Fruit fly (Drosophila melanogaster) whole organism, embryonic: ENCODE measurements around the gene CG14054.
A peak's percentile ranks its signal among the peaks of the same experiment; 100 is the strongest.

Source experiments
- Ada2b ChIP-seq: fragments of 200-800 bp; sonication (Bioruptor generic); IDR thresholded peaks from 2 replicates; pipeline ENCODE4 v1.3.6; 2022; ENCODE audit warnings: missing biosample characterization, missing genetic modification characterization
- Asciz ChIP-seq: fragments of 200-800 bp; sonication (Bioruptor generic); optimal IDR thresholded peaks from 2 replicates; lab custom pipeline; 2017; ENCODE audit warnings: missing biosample characterization, mild to moderate bottlenecking, missing genetic modification characterization, missing genetic modification reagents
- Atf-2 ChIP-seq: fragments of 200-800 bp; sonication (Bioruptor generic); optimal IDR thresholded peaks from 2 replicates; lab custom pipeline; 2016; ENCODE audit warnings: missing biosample characterization, missing genetic modification characterization
- Atf6 ChIP-seq: fragments of 200-800 bp; sonication (Bioruptor generic); IDR thresholded peaks from 2 replicates; pipeline ENCODE4 v1.3.6; 2022; ENCODE audit warnings: missing biosample characterization, missing genetic modification characterization
- CG10462 ChIP-seq: fragments of 200-800 bp; sonication (Bioruptor generic); optimal IDR thresholded peaks from 2 replicates; lab custom pipeline; 2016; ENCODE audit warnings: missing biosample characterization, missing genetic modification characterization
- CG10543 ChIP-seq: fragments of 200-800 bp; sonication (Bioruptor generic); optimal IDR thresholded peaks from 3 replicates; lab custom pipeline; 2017; ENCODE audit warnings: missing biosample characterization, mild to moderate bottlenecking, missing genetic modification characterization, moderate library complexity
- CG10565 ChIP-seq: fragments of 200-800 bp; sonication (Bioruptor generic); optimal IDR thresholded peaks from 3 replicates; lab custom pipeline; 2016; ENCODE audit warnings: missing biosample characterization, mild to moderate bottlenecking, missing genetic modification characterization
- CG11456 ChIP-seq: fragments of 200-800 bp; sonication (Bioruptor generic); IDR thresholded peaks from 3 replicates; pipeline ENCODE4 v1.3.6; 2022; ENCODE audit warnings: missing biosample characterization, missing genetic modification characterization
- CG13775 ChIP-seq: fragments of 200-800 bp; sonication (Bioruptor generic); optimal IDR thresholded peaks from 3 replicates; lab custom pipeline; 2017; ENCODE audit warnings: missing biosample characterization, mild to moderate bottlenecking, missing genetic modification characterization
- CG13894 ChIP-seq: fragments of 200-800 bp; sonication (Bioruptor generic); optimal IDR thresholded peaks from 3 replicates; lab custom pipeline; 2018; ENCODE audit warnings: missing biosample characterization, mild to moderate bottlenecking, missing genetic modification characterization, moderate library complexity
- CG15073 ChIP-seq: fragments of 200-800 bp; sonication (Bioruptor generic); optimal IDR thresholded peaks from 2 replicates; lab custom pipeline; 2016; ENCODE audit warnings: missing biosample characterization, missing genetic modification characterization
- CG1529 ChIP-seq: fragments of 200-800 bp; sonication (Bioruptor generic); optimal IDR thresholded peaks from 3 replicates; lab custom pipeline; 2018; ENCODE audit warnings: missing biosample characterization, missing genetic modification characterization
- CG17385 ChIP-seq: fragments of 200-800 bp; sonication (Bioruptor generic); optimal IDR thresholded peaks from 3 replicates; lab custom pipeline; 2018; ENCODE audit warnings: missing biosample characterization, mild to moderate bottlenecking, missing genetic modification characterization
- CG32772 ChIP-seq: fragments of 200-800 bp; sonication (Bioruptor generic); IDR thresholded peaks from 2 replicates; pipeline ENCODE4 v1.3.6; 2022; ENCODE audit warnings: missing biosample characterization, missing genetic modification characterization
- CG6683 ChIP-seq: fragments of 200-800 bp; sonication (Bioruptor generic); optimal IDR thresholded peaks from 2 replicates; lab custom pipeline; 2017; ENCODE audit warnings: missing biosample characterization, mild to moderate bottlenecking, missing genetic modification characterization, missing genetic modification reagents
- CG6791 ChIP-seq: fragments of 200-800 bp; sonication (Bioruptor generic); IDR thresholded peaks from 3 replicates; pipeline ENCODE4 v1.3.6; 2022; ENCODE audit warnings: missing biosample characterization, missing genetic modification characterization; ENCODE audit not compliant: partially characterized antibody
- CG8388 ChIP-seq: fragments of 200-800 bp; sonication (Bioruptor generic); optimal IDR thresholded peaks from 2 replicates; lab custom pipeline; 2019; ENCODE audit warnings: missing biosample characterization, mild to moderate bottlenecking, missing genetic modification characterization, moderate library complexity
- CG9817 ChIP-seq: fragments of 200-800 bp; sonication (Bioruptor generic); optimal IDR thresholded peaks from 2 replicates; lab custom pipeline; 2018; ENCODE audit warnings: missing biosample characterization, mild to moderate bottlenecking, missing genetic modification characterization, moderate library complexity
- CG9932 ChIP-seq: fragments of 200-800 bp; sonication (Bioruptor generic); IDR thresholded peaks from 2 replicates; pipeline ENCODE4 v1.3.6; 2022; ENCODE audit warnings: missing biosample characterization, missing genetic modification characterization
- Eip74EF ChIP-seq, 2 experiments: fragments of 200-800 bp in 1 of 2; fragments of >200 bp in 1 of 2; sonication (Bioruptor generic) in 1 of 2; optimal IDR thresholded peaks; 2 replicates each; lab custom pipeline; 2017 to 2019; ENCODE audit warnings: missing biosample characterization in 2 of 2, missing genetic modification characterization in 2 of 2, mild to moderate bottlenecking in 1 of 2, moderate library complexity in 1 of 2
- GATAe ChIP-seq: fragments of 200-800 bp; sonication (Bioruptor generic); conservative IDR thresholded peaks from 2 replicates; pipeline ENCODE4 v1.3.6; 2022; ENCODE audit warnings: missing biosample characterization, missing genetic modification characterization
- MTF-1 ChIP-seq: fragments of 200-800 bp; sonication (Bioruptor generic); optimal IDR thresholded peaks from 2 replicates; lab custom pipeline; 2018; ENCODE audit warnings: missing biosample characterization, mild to moderate bottlenecking, missing genetic modification characterization, borderline replicate concordance
- Max ChIP-seq: fragments of 200-800 bp; sonication (Bioruptor generic); optimal IDR thresholded peaks from 2 replicates; lab custom pipeline; 2016; ENCODE audit warnings: missing biosample characterization, mild to moderate bottlenecking, missing genetic modification characterization
- Nf-YA ChIP-seq: fragments of 200-800 bp; sonication (Bioruptor generic); IDR thresholded peaks from 2 replicates; pipeline ENCODE4 v1.3.6; 2022; ENCODE audit warnings: missing biosample characterization, missing genetic modification characterization
- Oli ChIP-seq: fragments of 200-800 bp; sonication (Bioruptor generic); optimal IDR thresholded peaks from 2 replicates; lab custom pipeline; 2018; ENCODE audit warnings: missing biosample characterization, mild to moderate bottlenecking, missing genetic modification characterization, moderate library complexity
- Six4 ChIP-seq: fragments of 200-800 bp; sonication (Bioruptor generic); optimal IDR thresholded peaks from 2 replicates; lab custom pipeline; 2016; ENCODE audit warnings: missing biosample characterization, missing genetic modification characterization
- Spps ChIP-seq: fragments of 200-800 bp; sonication (Bioruptor generic); optimal IDR thresholded peaks from 2 replicates; lab custom pipeline; 2018; ENCODE audit warnings: missing biosample characterization, mild to moderate bottlenecking, missing genetic modification characterization
- Ssrp ChIP-seq: fragments of 200-800 bp; sonication (Bioruptor generic); optimal IDR thresholded peaks from 2 replicates; lab custom pipeline; 2018; ENCODE audit warnings: missing biosample characterization, mild to moderate bottlenecking, missing genetic modification characterization, moderate library complexity
- Tbp ChIP-seq: fragments of >200 bp; optimal IDR thresholded peaks from 2 replicates; lab custom pipeline; 2018; ENCODE audit warnings: missing biosample characterization, missing genetic modification characterization
- ara ChIP-seq: fragments of 200-800 bp; sonication (Bioruptor generic); IDR thresholded peaks from 2 replicates; pipeline ENCODE4 v1.3.6; 2022; ENCODE audit warnings: missing biosample characterization, missing genetic modification characterization
- cad ChIP-seq: fragments of >200 bp; optimal IDR thresholded peaks from 2 replicates; lab custom pipeline; 2017; ENCODE audit warnings: missing biosample characterization, missing genetic modification characterization
- cas ChIP-seq: fragments of 200-800 bp; sonication (Bioruptor generic); IDR thresholded peaks from 2 replicates; pipeline ENCODE4 v1.3.6; 2022; ENCODE audit warnings: missing biosample characterization, missing genetic modification characterization
- corto ChIP-seq: fragments of 200-800 bp; sonication (Bioruptor generic); optimal IDR thresholded peaks from 2 replicates; lab custom pipeline; 2016; ENCODE audit warnings: missing biosample characterization, mild to moderate bottlenecking, missing genetic modification characterization, moderate library complexity
- cwo ChIP-seq: fragments of 200-800 bp; sonication (Bioruptor generic); optimal IDR thresholded peaks from 3 replicates; lab custom pipeline; 2017; ENCODE audit warnings: missing biosample characterization, missing genetic modification characterization, mild to moderate bottlenecking, moderate library complexity, missing genetic modification reagents
- dpn ChIP-seq, 2 experiments: fragments of 200-800 bp; sonication (Bioruptor generic); optimal IDR thresholded peaks; 3 replicates each; lab custom pipeline; 2016; ENCODE audit warnings: missing biosample characterization in 2 of 2, missing genetic modification characterization in 2 of 2
- eyg ChIP-seq: fragments of 200-800 bp; sonication (Bioruptor generic); optimal IDR thresholded peaks from 3 replicates; lab custom pipeline; 2016; ENCODE audit warnings: missing biosample characterization, missing genetic modification characterization
- gcm2 ChIP-seq: fragments of 200-800 bp; sonication (Bioruptor generic); optimal IDR thresholded peaks from 2 replicates; lab custom pipeline; 2016; ENCODE audit warnings: missing biosample characterization, missing genetic modification characterization
- insv ChIP-seq, 2 experiments: fragments of 200-800 bp; sonication (Bioruptor generic); optimal IDR thresholded peaks; 3 replicates each; lab custom pipeline; 2016 to 2018; ENCODE audit warnings: missing biosample characterization in 2 of 2, missing genetic modification characterization in 2 of 2
- jing ChIP-seq: fragments of 200-800 bp; sonication (Bioruptor generic); optimal IDR thresholded peaks from 2 replicates; lab custom pipeline; 2018; ENCODE audit warnings: missing biosample characterization, mild to moderate bottlenecking, missing genetic modification characterization
- lola ChIP-seq, 3 experiments: fragments of >200 bp in 2 of 3; fragments of 200-800 bp in 1 of 3; sonication (Bioruptor generic) in 1 of 3; optimal IDR thresholded peaks; 2 replicates each; lab custom pipeline; 2017 to 2019; ENCODE audit warnings: missing biosample characterization in 3 of 3, missing genetic modification characterization in 3 of 3, mild to moderate bottlenecking in 1 of 3, moderate library complexity in 1 of 3
- oc ChIP-seq: fragments of 200-800 bp; sonication (Bioruptor generic); optimal IDR thresholded peaks from 2 replicates; lab custom pipeline; 2018; ENCODE audit warnings: missing biosample characterization, mild to moderate bottlenecking, missing genetic modification characterization, moderate library complexity
- odd ChIP-seq: fragments of 200-800 bp; sonication (Bioruptor generic); optimal IDR thresholded peaks from 2 replicates; lab custom pipeline; 2017; ENCODE audit warnings: missing biosample characterization, mild to moderate bottlenecking, missing genetic modification characterization
- pros ChIP-seq: fragments of 200-800 bp; sonication (Bioruptor generic); optimal IDR thresholded peaks from 3 replicates; lab custom pipeline; 2019; ENCODE audit warnings: missing biosample characterization, mild to moderate bottlenecking, missing genetic modification characterization, moderate library complexity
- salm ChIP-seq: fragments of 200-800 bp; sonication (Bioruptor generic); optimal IDR thresholded peaks from 2 replicates; lab custom pipeline; 2018; ENCODE audit warnings: missing biosample characterization, mild to moderate bottlenecking, missing genetic modification characterization
- scrt ChIP-seq: fragments of 200-800 bp; sonication (Bioruptor generic); optimal IDR thresholded peaks from 2 replicates; lab custom pipeline; 2018; ENCODE audit warnings: missing biosample characterization, mild to moderate bottlenecking, missing genetic modification characterization, moderate library complexity
- stc ChIP-seq: fragments of 200-800 bp; sonication (Bioruptor generic); IDR thresholded peaks from 2 replicates; pipeline ENCODE4 v1.3.6; 2022; ENCODE audit warnings: missing biosample characterization, missing genetic modification characterization
- tin ChIP-seq: fragments of 200-800 bp; sonication (Bioruptor generic); optimal IDR thresholded peaks from 3 replicates; lab custom pipeline; 2016; ENCODE audit warnings: missing biosample characterization, missing genetic modification characterization
- tll ChIP-seq, 2 experiments: fragments of 200-800 bp in 1 of 2; fragments of >200 bp in 1 of 2; sonication (Bioruptor generic) in 1 of 2; optimal IDR thresholded peaks; 2 replicates each; lab custom pipeline; 2017 to 2019; ENCODE audit warnings: missing biosample characterization in 2 of 2, missing genetic modification characterization in 2 of 2, mild to moderate bottlenecking in 1 of 2, moderate library complexity in 1 of 2
- tna ChIP-seq: fragments of 200-800 bp; sonication (Bioruptor generic); IDR thresholded peaks from 2 replicates; pipeline ENCODE4 v1.3.6; 2022; ENCODE audit warnings: missing biosample characterization, missing genetic modification characterization; ENCODE audit not compliant: partially characterized antibody
- trh ChIP-seq: fragments of 200-800 bp; sonication (Bioruptor generic); optimal IDR thresholded peaks from 2 replicates; lab custom pipeline; 2016; ENCODE audit warnings: missing biosample characterization, missing genetic modification characterization
- yki ChIP-seq: fragments of >200 bp; optimal IDR thresholded peaks from 3 replicates; lab custom pipeline; 2018

Gene CG14054

DNA sequence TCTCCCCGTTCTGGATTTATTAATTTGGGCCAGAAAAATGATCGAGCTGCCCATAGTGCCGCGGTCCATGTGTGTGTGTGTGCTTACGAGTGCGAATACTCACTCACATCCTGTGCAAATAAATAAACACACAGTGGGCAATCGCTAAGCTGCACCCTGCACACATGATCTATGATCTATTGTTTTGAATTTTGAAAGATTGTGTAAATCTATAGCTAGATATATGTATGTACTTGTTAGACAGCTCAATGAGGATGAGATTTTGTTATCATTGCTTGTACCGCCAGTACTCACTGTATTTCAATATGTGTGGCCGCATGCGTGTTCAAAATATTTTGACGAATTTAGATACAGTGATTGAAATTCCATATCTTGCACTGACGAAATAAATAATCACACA is 16.9 kb upstream of the CG14054 start (continued):
- TF ChIP-seq Eip74EF (GFP tag; optimal IDR thresholded peaks at IDR 0.05; lab: Kevin White, UChicago) (no peak), CG9932 (GFP tag; lab: Robert Waterston, UW) (peak; percentile 91), corto (GFP tag; lab: Kevin White, UChicago) (no peak), trh (no peak), CG6791 (no peak), pros (GFP tag; lab: Kevin White, UChicago) (no peak), dpn (GFP tag; optimal IDR thresholded peaks at IDR 0.05; lab: Kevin White, UChicago) (peak; percentile 51 to 53), salm (tag; lab: Kevin White, UChicago) (no peak), jing (GFP tag; lab: Kevin White, UChicago) (no peak), CG10543 (GFP tag; lab: Kevin White, UChicago) (peak; percentile 49), cwo (GFP tag; lab: Kevin White, UChicago) (peak; percentile 48), eyg (GFP tag; lab: Kevin White, UChicago) (no peak), Tbp (GFP tag; lab: Kevin White, UChicago) (no peak), CG13775 (GFP tag; lab: Kevin White, UChicago) (peak; percentile 43), CG32772 (GFP tag; lab: Robert Waterston, UW) (no peak), gcm2 (GFP tag; lab: Kevin White, UChicago) (peak; percentile 33), Ssrp (no peak), Max (GFP tag; lab: Kevin White, UChicago) (no peak), tin (peak; percentile 2), CG8388 (GFP tag; lab: Kevin White, UChicago) (no peak), Oli (tag; lab: Kevin White, UChicago) (peak; percentile 17), Nf-YA (no peak), CG15073 (no peak), ara (GFP tag; lab: Robert Waterston, UW) (peak; percentile 45; the same call in 1 of the 2 replicates), stc (GFP tag; lab: Robert Waterston, UW) (peak; percentile 58), Atf6 (peak; percentile 74), cas (no peak), insv (GFP tag; optimal IDR thresholded peaks at IDR 0.05; lab: Kevin White, UChicago) (no peak), Spps (tag; lab: Kevin White, UChicago) (no peak), CG10462 (no peak), CG11456 (GFP tag; lab: Robert Waterston, UW) (peak; percentile 85), yki (lab: Kevin White, UChicago) (no peak), oc (no peak), Atf-2 (GFP tag; lab: Kevin White, UChicago) (peak; percentile 12), Six4 (GFP tag; lab: Kevin White, UChicago) (no peak), lola (GFP tag; optimal IDR thresholded peaks at IDR 0.05; lab: Kevin White, UChicago) (no peak), CG6683 (GFP tag; lab: Kevin White, UChicago) (no peak), tna (GFP tag; lab: Robert Waterston, UW) (no peak), CG9817 (peak; percentile 82), CG13894 (tag; lab: Kevin White, UChicago) (peak; percentile 14), CG1529 (GFP tag; lab: Kevin White, UChicago) (no peak), tll (GFP tag; optimal IDR thresholded peaks at IDR 0.05; lab: Kevin White, UChicago) (no peak), Asciz (GFP tag; lab: Kevin White, UChicago) (peak; percentile 2), GATAe (GFP tag; lab: Robert Waterston, UW) (no peak), scrt (GFP tag; lab: Kevin White, UChicago) (peak; percentile 49), Ada2b (GFP tag; lab: Robert Waterston, UW) (peak; percentile 62), CG10565 (GFP tag; lab: Kevin White, UChicago) (no peak), CG17385 (GFP tag; lab: Kevin White, UChicago) (peak; percentile 33), MTF-1 (GFP tag; lab: Kevin White, UChicago) (no peak), cad (GFP tag; lab: Kevin White, UChicago) (no peak), odd (GFP tag; lab: Kevin White, UChicago) (no peak)
